Fruit fly (Drosophila melanogaster) whole organism, wandering third instar larva: ENCODE results near the gene Osi21.
A peak's percentile ranks its signal among the peaks of the same experiment; 100 is the strongest.

ENCODE experiments used
- Abd-B ChIP-seq: fragments of >200 bp; optimal IDR thresholded peaks from 2 replicates; lab custom pipeline; 2017; ENCODE audit warnings: missing biosample characterization, missing genetic modification characterization
- CG32264 ChIP-seq: fragments of 200-800 bp; sonication (Bioruptor generic); optimal IDR thresholded peaks from 2 replicates; lab custom pipeline; 2016; ENCODE audit warnings: missing biosample characterization, missing genetic modification characterization
- CG9705 ChIP-seq: fragments of 200-800 bp; sonication (Bioruptor generic); optimal IDR thresholded peaks from 2 replicates; lab custom pipeline; 2018; ENCODE audit warnings: missing biosample characterization, mild to moderate bottlenecking, missing genetic modification characterization
- CrebA ChIP-seq: fragments of 200-800 bp; sonication (Bioruptor generic); optimal IDR thresholded peaks from 2 replicates; lab custom pipeline; 2016; ENCODE audit warnings: missing biosample characterization, mild to moderate bottlenecking, missing genetic modification characterization, borderline replicate concordance
- Dfd ChIP-seq: fragments of >200 bp; optimal IDR thresholded peaks from 2 replicates; lab custom pipeline; 2017; ENCODE audit warnings: missing biosample characterization, missing genetic modification characterization
- Dif ChIP-seq: fragments of 200-275, 200-300 bp; sonication (Bioruptor generic); optimal IDR thresholded peaks from 2 replicates; lab custom pipeline; 2018; ENCODE audit warnings: missing biosample characterization, missing genetic modification characterization; ENCODE audit not compliant: partially characterized antibody
- GATAd ChIP-seq: sonication (Bioruptor generic); optimal IDR thresholded peaks from 2 replicates; lab custom pipeline; 2016; ENCODE audit warnings: missing biosample characterization, missing genetic modification characterization
- HLH106 ChIP-seq: fragments of 200-800 bp; optimal IDR thresholded peaks from 3 replicates; lab custom pipeline; 2019; ENCODE audit warnings: missing biosample characterization, mild to moderate bottlenecking, missing genetic modification characterization, moderate library complexity
- Hnf4 ChIP-seq: fragments of 200-800 bp; sonication (Bioruptor generic); optimal IDR thresholded peaks from 2 replicates; lab custom pipeline; 2016; ENCODE audit warnings: missing biosample characterization, mild to moderate bottlenecking, missing genetic modification characterization
- Hr78 ChIP-seq: fragments of >200 bp; optimal IDR thresholded peaks from 2 replicates; lab custom pipeline; 2017; ENCODE audit warnings: missing biosample characterization, missing genetic modification characterization
- Hr83 ChIP-seq: fragments of 200-300 bp; sonication (Bioruptor generic); optimal IDR thresholded peaks from 2 replicates; lab custom pipeline; 2016; ENCODE audit warnings: missing biosample characterization, mild to moderate bottlenecking, missing genetic modification characterization, moderate library complexity; ENCODE audit not compliant: poor library complexity, severe bottlenecking
- Jra ChIP-seq: sonication (Bioruptor generic); optimal IDR thresholded peaks from 2 replicates; lab custom pipeline; 2016; ENCODE audit warnings: missing biosample characterization, missing genetic modification characterization
- Mio ChIP-seq: sonication (Bioruptor generic); optimal IDR thresholded peaks from 2 replicates; lab custom pipeline; 2016; ENCODE audit warnings: missing biosample characterization, missing genetic modification characterization
- Myc ChIP-seq: fragments of >200 bp; optimal IDR thresholded peaks from 2 replicates; lab custom pipeline; 2017
- N ChIP-seq: fragments of >200 bp; optimal IDR thresholded peaks from 2 replicates; lab custom pipeline; 2018; ENCODE audit warnings: missing biosample characterization, missing external identifiers, missing genetic modification characterization
- OdsH ChIP-seq: fragments of 200-800 bp; sonication (Bioruptor generic); optimal IDR thresholded peaks from 2 replicates; lab custom pipeline; 2016; ENCODE audit warnings: missing biosample characterization, mild to moderate bottlenecking, missing genetic modification characterization
- Rel ChIP-seq, 2 experiments: fragments of 200-800 bp; sonication (Bioruptor generic) in 1 of 2; optimal IDR thresholded peaks; 2 replicates in 1 of 2; 3 replicates in 1 of 2; lab custom pipeline; 2016 to 2019; ENCODE audit warnings: mild to moderate bottlenecking in 2 of 2, missing biosample characterization in 2 of 2, missing genetic modification characterization in 2 of 2, moderate library complexity in 1 of 2
- Sp1 ChIP-seq: fragments of 200-800 bp; sonication (Bioruptor generic); optimal IDR thresholded peaks from 3 replicates; lab custom pipeline; 2019; ENCODE audit warnings: missing biosample characterization, mild to moderate bottlenecking, missing genetic modification characterization, moderate library complexity
- Vsx2 ChIP-seq: fragments of 200-300, 225-300 bp; sonication (Bioruptor generic); optimal IDR thresholded peaks from 2 replicates; lab custom pipeline; 2018; ENCODE audit warnings: missing biosample characterization, missing genetic modification characterization; ENCODE audit not compliant: partially characterized antibody
- br ChIP-seq: fragments of 200-800 bp; sonication (Bioruptor generic); optimal IDR thresholded peaks from 2 replicates; lab custom pipeline; 2016; ENCODE audit warnings: missing biosample characterization, missing genetic modification characterization
- brk ChIP-seq: fragments of 200-800 bp; sonication (Bioruptor generic); optimal IDR thresholded peaks from 2 replicates; lab custom pipeline; 2016; ENCODE audit warnings: missing biosample characterization, mild to moderate bottlenecking, missing genetic modification characterization
- dl ChIP-seq, 2 experiments: fragments of 175-275, 200-275 bp in 1 of 2; fragments of 200-275 bp in 1 of 2; sonication (Bioruptor generic); optimal IDR thresholded peaks; lab custom pipeline; 2018; ENCODE audit warnings: mild to moderate bottlenecking in 2 of 2, missing biosample characterization in 2 of 2, missing genetic modification characterization in 2 of 2, moderate library complexity in 2 of 2; ENCODE audit not compliant: partially characterized antibody in 2 of 2, insufficient read depth in 1 of 2
- dmrt93B ChIP-seq: fragments of 200-800 bp; sonication (Bioruptor generic); optimal IDR thresholded peaks from 2 replicates; lab custom pipeline; 2018; ENCODE audit warnings: missing biosample characterization, mild to moderate bottlenecking, missing genetic modification characterization
- dsf ChIP-seq: sonication (Bioruptor generic); optimal IDR thresholded peaks from 2 replicates; lab custom pipeline; 2016; ENCODE audit warnings: missing biosample characterization, missing genetic modification characterization, borderline replicate concordance
- ey ChIP-seq: fragments of 200-800 bp; sonication (Bioruptor generic); optimal IDR thresholded peaks from 2 replicates; lab custom pipeline; 2016; ENCODE audit warnings: missing biosample characterization, missing genetic modification characterization
- foxo ChIP-seq, 2 experiments: fragments of 200-800 bp; sonication (Bioruptor generic); optimal IDR thresholded peaks; 2 replicates in 1 of 2; 3 replicates in 1 of 2; lab custom pipeline; 2016 to 2017; ENCODE audit warnings: missing biosample characterization in 2 of 2, missing genetic modification characterization in 2 of 2
- fru ChIP-seq: fragments of 200-800 bp; sonication (Bioruptor generic); optimal IDR thresholded peaks from 3 replicates; lab custom pipeline; 2016; ENCODE audit warnings: missing biosample characterization, mild to moderate bottlenecking, missing genetic modification characterization
- h ChIP-seq: fragments of 200-800 bp; sonication (Bioruptor generic); optimal IDR thresholded peaks from 3 replicates; lab custom pipeline; 2016; ENCODE audit warnings: missing biosample characterization, mild to moderate bottlenecking, missing genetic modification characterization
- jim ChIP-seq: fragments of 175-275, 200-325 bp; sonication (Bioruptor generic); optimal IDR thresholded peaks from 2 replicates; lab custom pipeline; 2016; ENCODE audit warnings: missing biosample characterization, mild to moderate bottlenecking, missing genetic modification characterization
- lola ChIP-seq: fragments of >200 bp; optimal IDR thresholded peaks from 2 replicates; lab custom pipeline; 2017; ENCODE audit warnings: missing biosample characterization, missing genetic modification characterization
- pan ChIP-seq: fragments of >200 bp; optimal IDR thresholded peaks from 2 replicates; lab custom pipeline; 2017
- psq ChIP-seq: fragments of 200-800 bp; sonication (Bioruptor generic); optimal IDR thresholded peaks from 3 replicates; lab custom pipeline; 2017; ENCODE audit warnings: missing biosample characterization, mild to moderate bottlenecking, missing genetic modification characterization, moderate library complexity
- rgr ChIP-seq: fragments of 200-800 bp; sonication (Bioruptor generic); optimal IDR thresholded peaks from 3 replicates; lab custom pipeline; 2016; ENCODE audit warnings: missing biosample characterization, mild to moderate bottlenecking, missing genetic modification characterization
- sage ChIP-seq: fragments of 200-800 bp; sonication (Bioruptor generic); optimal IDR thresholded peaks from 2 replicates; lab custom pipeline; 2016; ENCODE audit warnings: missing biosample characterization, mild to moderate bottlenecking, missing genetic modification characterization
- sv ChIP-seq: fragments of 200-800 bp; sonication (Bioruptor generic); optimal IDR thresholded peaks from 3 replicates; lab custom pipeline; 2016; ENCODE audit warnings: missing biosample characterization, missing genetic modification characterization
- tai ChIP-seq: sonication (Bioruptor generic); optimal IDR thresholded peaks from 2 replicates; lab custom pipeline; 2016; ENCODE audit warnings: missing biosample characterization, missing genetic modification characterization
- usp ChIP-seq: fragments of >200 bp; optimal IDR thresholded peaks from 2 replicates; lab custom pipeline; 2017; ENCODE audit warnings: missing biosample characterization, missing genetic modification characterization
- woc ChIP-seq: sonication (Bioruptor generic); optimal IDR thresholded peaks from 2 replicates; lab custom pipeline; 2016; ENCODE audit warnings: missing biosample characterization, mild to moderate bottlenecking, missing genetic modification characterization

Osi21 gene

DNA sequence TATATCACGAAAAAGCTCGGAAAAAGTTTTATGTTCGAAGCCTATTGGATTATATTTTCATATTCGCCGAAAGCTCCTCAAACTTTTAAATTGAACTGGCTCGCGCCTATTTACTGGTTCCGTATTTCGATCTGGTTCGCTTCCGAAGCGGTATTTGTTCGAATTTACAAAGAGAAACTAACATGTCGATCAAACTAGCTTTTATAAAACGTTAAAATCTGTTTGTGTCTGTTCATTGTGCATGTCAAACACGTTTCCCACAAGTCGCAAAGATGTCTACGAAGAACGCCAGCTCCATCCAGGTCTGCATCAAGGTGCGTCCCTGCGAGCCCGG is 15.9 kb downstream of the Osi21 start, which contains the start of gene cana:
Gene cana, plus strand, starts transcription at position 149 of the 334 bp plus-strand sequence.
- TF ChIP-seq h (GFP tag; lab: Kevin White, UChicago) (no peak), Abd-B (GFP tag; lab: Kevin White, UChicago) (no peak), Sp1 (GFP tag; lab: Kevin White, UChicago) (no peak)

- no peak for TF ChIP-seq Rel (GFP tag; optimal IDR thresholded peaks at IDR 0.05; lab: Kevin White, UChicago)
- TF ChIP-seq Rel (tag; optimal IDR thresholded peaks at IDR 0.05; lab: Kevin White, UChicago): no peak
- TF ChIP-seq psq: peak; percentile 18
- peak; percentile 35 for TF ChIP-seq ey (GFP tag; lab: Kevin White, UChicago)
- TF ChIP-seq dmrt93B (GFP tag; lab: Kevin White, UChicago): peak; percentile 3
- peak; percentile 50 for TF ChIP-seq Hr78
- no peak for TF ChIP-seq Vsx2
- no peak for TF ChIP-seq CG32264
- peak; percentile 91 for TF ChIP-seq N (GFP tag; lab: Kevin White, UChicago)
- TF ChIP-seq fru: no peak
- TF ChIP-seq CrebA: no peak
- TF ChIP-seq jim: no peak
- TF ChIP-seq Dfd (GFP tag; lab: Kevin White, UChicago): no peak
- no peak for TF ChIP-seq OdsH (GFP tag; lab: Kevin White, UChicago)
- TF ChIP-seq GATAd (GFP tag; lab: Kevin White, UChicago): no peak
- TF ChIP-seq br: peak; percentile 34
- no peak for TF ChIP-seq rgr (GFP tag; lab: Kevin White, UChicago)
- TF ChIP-seq Jra (GFP tag; lab: Kevin White, UChicago): no peak
- TF ChIP-seq foxo (GFP tag; optimal IDR thresholded peaks at IDR 0.05; lab: Kevin White, UChicago): peak in 1 of 2 experiments; percentile 36
- TF ChIP-seq usp (GFP tag; lab: Kevin White, UChicago): no peak
- TF ChIP-seq lola: no peak
- no peak for TF ChIP-seq Myc (lab: Kevin White, UChicago)
- TF ChIP-seq sage (GFP tag; lab: Kevin White, UChicago): no peak
- peak; percentile 43 for TF ChIP-seq Dif (GFP tag; lab: Kevin White, UChicago)
- no peak for TF ChIP-seq CG9705 (GFP tag; lab: Kevin White, UChicago)
- TF ChIP-seq dsf (GFP tag; lab: Kevin White, UChicago): no peak
- TF ChIP-seq pan (lab: Kevin White, UChicago): no peak
- TF ChIP-seq h (GFP tag; lab: Kevin White, UChicago): peak; percentile 28
- TF ChIP-seq Mio (GFP tag; lab: Kevin White, UChicago): no peak
- TF ChIP-seq dl (GFP tag; optimal IDR thresholded peaks at IDR 0.05; lab: Kevin White, UChicago; ENCODE audit: insufficient read depth in 1 of 2, partially characterized antibody in 2 of 2): no peak
- no peak for TF ChIP-seq Sp1 (GFP tag; lab: Kevin White, UChicago)
- peak; percentile 67 for TF ChIP-seq Hnf4
- no peak for TF ChIP-seq Hr83 (GFP tag; lab: Kevin White, UChicago)
- peak; percentile 64 for TF ChIP-seq sv (GFP tag; lab: Kevin White, UChicago)
- TF ChIP-seq HLH106 (tag; lab: Kevin White, UChicago): no peak
- no peak for TF ChIP-seq brk (GFP tag; lab: Kevin White, UChicago)
- TF ChIP-seq tai (GFP tag; lab: Kevin White, UChicago): no peak
- TF ChIP-seq woc (GFP tag; lab: Kevin White, UChicago): peak; percentile 65
- no peak for TF ChIP-seq Abd-B (GFP tag; lab: Kevin White, UChicago)
- TF ChIP-seq, all 38 proteins: peak for 12
These were observed 16.4 kb downstream of the Osi21 start, which contains the start of gene cmet for dm6 chr2L:11268933-11269631. TSS of gene cmet (minus strand) at chr2L:11269002.

- TF ChIP-seq N (GFP tag; lab: Kevin White, UChicago): no peak
- no peak for TF ChIP-seq Dfd (GFP tag; lab: Kevin White, UChicago)
- TF ChIP-seq h (GFP tag; lab: Kevin White, UChicago): no peak
- no peak for TF ChIP-seq HLH106 (tag; lab: Kevin White, UChicago)
- TF ChIP-seq ey (GFP tag; lab: Kevin White, UChicago): no peak
- TF ChIP-seq GATAd (GFP tag; lab: Kevin White, UChicago): no peak
- no peak for TF ChIP-seq woc (GFP tag; lab: Kevin White, UChicago)
- no peak for TF ChIP-seq dl (GFP tag; optimal IDR thresholded peaks at IDR 0.05; lab: Kevin White, UChicago; ENCODE audit: insufficient read depth in 1 of 2, partially characterized antibody in 2 of 2)
- TF ChIP-seq tai (GFP tag; lab: Kevin White, UChicago): no peak
- TF ChIP-seq Sp1 (GFP tag; lab: Kevin White, UChicago): no peak
- no peak for TF ChIP-seq CrebA
- TF ChIP-seq Abd-B (GFP tag; lab: Kevin White, UChicago): no peak
- TF ChIP-seq dsf (GFP tag; lab: Kevin White, UChicago): no peak
- TF ChIP-seq OdsH (GFP tag; lab: Kevin White, UChicago): no peak
- no peak for TF ChIP-seq Hr83 (GFP tag; lab: Kevin White, UChicago)
- no peak for TF ChIP-seq Rel (GFP tag; optimal IDR thresholded peaks at IDR 0.05; lab: Kevin White, UChicago)
- TF ChIP-seq Rel (tag; optimal IDR thresholded peaks at IDR 0.05; lab: Kevin White, UChicago): no peak
- no peak for TF ChIP-seq br
- no peak for TF ChIP-seq foxo (GFP tag; optimal IDR thresholded peaks at IDR 0.05; lab: Kevin White, UChicago)
- TF ChIP-seq psq: no peak
These were observed 34.3 kb downstream of the Osi21 start for dm6 chr2L:11251181-11251580.
